Worm (Caenorhabditis elegans) whole organism, L4 larva: Measurements from ENCODE around the gene D1044.4.

ENCODE experiments used
- F26F4.8 ChIP-seq: fragments of 200-800 bp; sonication (Bioruptor generic); conservative IDR thresholded peaks from 2 replicates; pipeline ENCODE4 v1.3.6; 2022; ENCODE audit warnings: missing genetic modification characterization, missing compliant biosample characterization
- ceh-20 ChIP-seq: fragments of 200-800 bp; sonication (Bioruptor generic); IDR thresholded peaks from 2 replicates; pipeline ENCODE4 v1.3.6; 2022; ENCODE audit warnings: missing genetic modification reagents, missing genetic modification characterization, missing compliant biosample characterization
- dmd-8 ChIP-seq: fragments of 200-800 bp; sonication (Bioruptor generic); IDR thresholded peaks from 2 replicates; pipeline ENCODE4 v1.3.6; 2022; ENCODE audit warnings: missing genetic modification characterization, missing compliant biosample characterization
- fkh-10 ChIP-seq: fragments of 150-350 bp; optimal IDR thresholded peaks from 2 replicates; lab custom pipeline; 2014; ENCODE audit warnings: missing biosample characterization, missing genetic modification reagents, missing genetic modification characterization
- lin-39 ChIP-seq: fragments of 150-350 bp; optimal IDR thresholded peaks from 2 replicates; lab custom pipeline; 2014; ENCODE audit warnings: missing biosample characterization, missing genetic modification reagents, missing genetic modification characterization
- nhr-11 ChIP-seq: fragments of 150-350 bp; optimal IDR thresholded peaks from 2 replicates; lab custom pipeline; 2014; ENCODE audit warnings: missing biosample characterization, missing genetic modification characterization
- nhr-111 ChIP-seq: fragments of 200-800 bp; sonication (Bioruptor generic); optimal IDR thresholded peaks from 2 replicates; lab custom pipeline; 2018; ENCODE audit warnings: mild to moderate bottlenecking, missing genetic modification characterization, missing compliant biosample characterization
- pha-4 ChIP-seq, 2 experiments: fragments of 150-350 bp in 1 of 2; fragments of 200-800 bp in 1 of 2; sonication (Bioruptor generic) in 1 of 2; IDR thresholded peaks in 1 of 2; optimal IDR thresholded peaks in 1 of 2; 2 replicates each; pipeline versions ENCODE4 v1.3.6 to Lab custom; 2014 to 2022; ENCODE audit warnings: missing genetic modification characterization in 2 of 2, missing genetic modification reagents in 2 of 2, missing biosample characterization in 1 of 2, missing compliant biosample characterization in 1 of 2
- spr-1 ChIP-seq: sonication (generic microtip); optimal IDR thresholded peaks from 2 replicates; lab custom pipeline; 2016; ENCODE audit warnings: mild to moderate bottlenecking, missing genetic modification characterization, missing compliant biosample characterization
- tag-97 ChIP-seq: fragments of 200-800 bp; sonication (Bioruptor generic); IDR thresholded peaks from 2 replicates; pipeline ENCODE4 v1.3.6; 2022; ENCODE audit warnings: missing genetic modification characterization, missing compliant biosample characterization
- unc-130 ChIP-seq: sonication (generic microtip); optimal IDR thresholded peaks from 2 replicates; lab custom pipeline; 2016; ENCODE audit warnings: missing genetic modification reagents, missing genetic modification characterization, missing compliant biosample characterization
- ztf-7 ChIP-seq: fragments of 150-350 bp; optimal IDR thresholded peaks from 2 replicates; lab custom pipeline; 2014; ENCODE audit warnings: missing biosample characterization, missing genetic modification characterization

DNA sequence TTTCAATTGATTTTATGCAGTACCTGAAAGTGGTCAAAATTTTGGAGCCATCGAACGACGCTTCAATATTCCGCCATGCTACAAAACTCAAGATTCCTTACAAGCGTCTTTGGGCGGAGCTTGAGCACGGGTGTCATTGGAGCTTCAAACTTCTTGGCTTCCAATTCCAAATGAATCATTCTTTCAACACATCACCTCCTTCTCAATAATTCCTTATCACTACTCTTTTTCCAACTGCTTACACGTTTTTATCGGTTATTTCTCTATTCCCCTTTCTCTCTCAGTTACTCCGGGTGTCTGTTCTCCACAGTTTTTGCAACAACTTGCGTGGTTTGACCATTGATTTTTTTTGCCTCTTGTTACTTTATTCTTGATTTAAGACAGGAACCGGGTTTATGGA lies 24.9 kb upstream of the D1044.4 start, which contains the start of gene F09F7.5:
- TF ChIP-seq spr-1 (no peak), unc-130 (GFP tag; lab: Kevin White, UChicago) (no peak), pha-4 (GFP tag; IDR thresholded peaks at IDR 0.05; lab: Robert Waterston, UW) (no peak), pha-4 (tag; optimal IDR thresholded peaks at IDR 0.05; lab: Kevin White, UChicago) (no peak), lin-39 (tag; lab: Kevin White, UChicago) (no peak), ceh-20 (GFP tag; lab: Robert Waterston, UW) (no peak), fkh-10 (GFP tag; lab: Kevin White, UChicago) (no peak), dmd-8 (no peak), F26F4.8 (GFP tag; lab: Robert Waterston, UW) (no peak), nhr-11 (tag; lab: Kevin White, UChicago) (no peak), tag-97 (GFP tag; lab: Robert Waterston, UW) (no peak), nhr-111 (no peak), ztf-7 (tag; lab: Kevin White, UChicago) (no peak)
